Worm (Caenorhabditis elegans): ENCODE data around the gene F40A3.1.

DNA sequence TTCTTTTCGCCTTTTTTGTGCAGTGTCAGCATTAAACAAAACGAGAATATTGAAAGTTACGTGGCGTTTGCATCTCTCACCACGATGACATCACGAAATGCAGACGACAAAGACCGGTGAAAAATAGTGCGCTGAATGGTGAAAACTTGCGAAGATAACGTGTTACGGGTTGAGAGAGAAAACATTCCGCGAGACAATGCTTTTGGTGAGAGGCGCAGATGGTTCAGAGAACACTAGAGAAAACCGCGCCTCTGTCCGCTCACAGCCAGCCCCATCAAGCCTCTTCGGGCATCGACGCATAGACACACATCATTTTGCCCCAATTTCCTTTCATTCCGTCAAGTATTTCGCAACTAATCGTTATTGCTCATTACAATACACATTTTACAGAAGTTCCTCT, 36.7 kb upstream of the F40A3.1 start, which contains the start of the genes C37C3.9 and C37C3.18:
- peak; percentile 22 for TF ChIP-seq R02D3.7 (tag; optimal IDR thresholded peaks at IDR 0.05)
- TF ChIP-seq nhr-76 (tag; optimal IDR thresholded peaks at IDR 0.05) = no peak
- TF ChIP-seq snpc-4 (tag; optimal IDR thresholded peaks at IDR 0.05) = peak; percentile 90
- peak; percentile 51 for TF ChIP-seq egl-27 (tag; optimal IDR thresholded peaks at IDR 0.05)
- TF ChIP-seq tbx-2 (tag; optimal IDR thresholded peaks at IDR 0.05) = peak; percentile 17
- TF ChIP-seq ztf-4 (tag; optimal IDR thresholded peaks at IDR 0.05) = no peak
- no peak for TF ChIP-seq elt-3 (tag; optimal IDR thresholded peaks at IDR 0.05)
- no peak for TF ChIP-seq fos-1 (tag; optimal IDR thresholded peaks at IDR 0.05)
- TF ChIP-seq aly-2 (tag; optimal IDR thresholded peaks at IDR 0.05) = no peak
- no peak for TF ChIP-seq nhr-28 (tag; optimal IDR thresholded peaks at IDR 0.05)
- TF ChIP-seq nhr-23 (tag; optimal IDR thresholded peaks at IDR 0.05) = peak; percentile 75
- no peak for TF ChIP-seq ztf-11 (tag; optimal IDR thresholded peaks at IDR 0.05)
- peak; percentile 48 for TF ChIP-seq unc-62 (GFP tag; optimal IDR thresholded peaks at IDR 0.05)
